Fruit fly (Drosophila melanogaster) whole organism, embryonic: Measurements from ENCODE around the gene Cyp308a1.

Source experiments
- Ada2b ChIP-seq: fragments of 200-800 bp; sonication (Bioruptor generic); IDR thresholded peaks from 2 replicates; pipeline ENCODE4 v1.3.6; 2022; ENCODE audit warnings: missing biosample characterization, missing genetic modification characterization
- C15 ChIP-seq: fragments of 200-800 bp; sonication (Bioruptor generic); IDR thresholded peaks from 3 replicates; pipeline ENCODE4 v1.3.6; 2022; ENCODE audit warnings: missing biosample characterization, missing genetic modification characterization
- CG10462 ChIP-seq: fragments of 200-800 bp; sonication (Bioruptor generic); optimal IDR thresholded peaks from 2 replicates; lab custom pipeline; 2016; ENCODE audit warnings: missing biosample characterization, missing genetic modification characterization
- CG11456 ChIP-seq: fragments of 200-800 bp; sonication (Bioruptor generic); IDR thresholded peaks from 3 replicates; pipeline ENCODE4 v1.3.6; 2022; ENCODE audit warnings: missing biosample characterization, missing genetic modification characterization
- CG14667 ChIP-seq: fragments of 200-800 bp; sonication (Bioruptor generic); IDR thresholded peaks from 2 replicates; pipeline ENCODE4 v1.3.6; 2022; ENCODE audit warnings: missing biosample characterization, missing genetic modification characterization
- grau ChIP-seq: fragments of 200-800 bp; optimal IDR thresholded peaks from 3 replicates; lab custom pipeline; 2019; ENCODE audit warnings: missing biosample characterization, mild to moderate bottlenecking, missing genetic modification characterization, moderate library complexity
- kay ChIP-seq: fragments of 200-800 bp; sonication (Bioruptor generic); optimal IDR thresholded peaks from 2 replicates; lab custom pipeline; 2016; ENCODE audit warnings: missing biosample characterization, missing genetic modification characterization
- lmd ChIP-seq: fragments of 200-800 bp; sonication (Bioruptor generic); IDR thresholded peaks from 2 replicates; pipeline ENCODE4 v1.3.6; 2022; ENCODE audit warnings: missing biosample characterization, missing genetic modification characterization

DNA sequence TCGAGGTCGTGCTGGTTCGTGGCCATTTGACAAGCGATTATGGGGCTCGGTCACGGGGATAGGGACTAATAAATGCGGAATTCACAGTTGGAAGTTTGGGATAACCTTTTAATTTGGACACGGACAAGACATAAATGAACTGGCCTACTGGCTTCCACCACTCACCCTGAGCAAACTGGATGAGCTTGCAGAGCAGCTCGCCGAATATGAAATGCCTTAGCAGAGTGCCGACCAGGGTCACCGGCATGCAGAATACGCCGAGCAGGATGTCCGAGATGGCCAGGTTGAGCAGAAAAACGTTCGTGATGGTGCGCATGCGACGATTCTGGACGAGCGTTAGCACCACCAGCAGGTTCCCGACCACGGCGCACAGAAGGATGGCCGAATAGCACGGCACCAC lies 15.9 kb downstream of the Cyp308a1 start, which contains the start of gene CG42302:
- TF ChIP-seq lmd (no peak), CG14667 (GFP tag; lab: Robert Waterston, UW) (no peak), C15 (GFP tag; lab: Robert Waterston, UW) (no peak), grau (tag; lab: Kevin White, UChicago) (no peak), Ada2b (GFP tag; lab: Robert Waterston, UW) (no peak), kay (GFP tag; lab: Kevin White, UChicago) (no peak), CG11456 (GFP tag; lab: Robert Waterston, UW) (no peak), CG10462 (GFP tag; lab: Kevin White, UChicago) (no peak)
